Fruit fly (Drosophila melanogaster) whole organism, embryonic: ENCODE measurements around the gene Eig71Ej.

ENCODE experiments used
- Awh ChIP-seq: fragments of 200-800 bp; sonication (Bioruptor generic); IDR thresholded peaks from 2 replicates; pipeline ENCODE4, ENCODE4 v1.3.6; 2022; ENCODE audit warnings: missing biosample characterization, missing genetic modification characterization
- Bgb ChIP-seq: fragments of 200-800 bp; sonication (Bioruptor generic); IDR thresholded peaks from 2 replicates; pipeline ENCODE4 v1.3.6; 2022; ENCODE audit warnings: missing biosample characterization, missing genetic modification characterization; ENCODE audit not compliant: partially characterized antibody
- BtbVII ChIP-seq: fragments of 200-800 bp; sonication (Bioruptor generic); optimal IDR thresholded peaks from 3 replicates; lab custom pipeline; 2017; ENCODE audit warnings: missing biosample characterization, mild to moderate bottlenecking, missing genetic modification characterization
- CG10543 ChIP-seq: fragments of 200-800 bp; sonication (Bioruptor generic); optimal IDR thresholded peaks from 3 replicates; lab custom pipeline; 2017; ENCODE audit warnings: missing biosample characterization, mild to moderate bottlenecking, missing genetic modification characterization, moderate library complexity
- CG10565 ChIP-seq: fragments of 200-800 bp; sonication (Bioruptor generic); optimal IDR thresholded peaks from 3 replicates; lab custom pipeline; 2016; ENCODE audit warnings: missing biosample characterization, mild to moderate bottlenecking, missing genetic modification characterization
- CG11247 ChIP-seq: fragments of 200-800 bp; sonication (Bioruptor generic); IDR thresholded peaks from 2 replicates; pipeline ENCODE4 v1.3.6; 2022; ENCODE audit warnings: missing biosample characterization, missing genetic modification characterization
- CG11456 ChIP-seq: fragments of 200-800 bp; sonication (Bioruptor generic); IDR thresholded peaks from 3 replicates; pipeline ENCODE4 v1.3.6; 2022; ENCODE audit warnings: missing biosample characterization, missing genetic modification characterization
- CG12219 ChIP-seq: fragments of 200-800 bp; sonication (Bioruptor generic); optimal IDR thresholded peaks from 3 replicates; lab custom pipeline; 2018; ENCODE audit warnings: missing biosample characterization, mild to moderate bottlenecking, missing genetic modification characterization
- CG12659 ChIP-seq: fragments of 200-800 bp; sonication (Bioruptor generic); optimal IDR thresholded peaks from 3 replicates; lab custom pipeline; 2017; ENCODE audit warnings: mild to moderate bottlenecking, missing biosample characterization, missing genetic modification reagents, missing genetic modification characterization
- CG13123 ChIP-seq: fragments of 200-800 bp; sonication (Bioruptor generic); optimal IDR thresholded peaks from 2 replicates; lab custom pipeline; 2016; ENCODE audit warnings: missing biosample characterization, missing genetic modification characterization
- CG13424 ChIP-seq: fragments of 200-800 bp; sonication (Bioruptor generic); optimal IDR thresholded peaks from 2 replicates; lab custom pipeline; 2019; ENCODE audit warnings: missing biosample characterization, mild to moderate bottlenecking, missing genetic modification characterization, moderate library complexity
- CG15011 ChIP-seq: fragments of 200-800 bp; sonication (Bioruptor generic); optimal IDR thresholded peaks from 3 replicates; lab custom pipeline; 2018; ENCODE audit warnings: missing biosample characterization, mild to moderate bottlenecking, missing genetic modification characterization
- CG15073 ChIP-seq: fragments of 200-800 bp; sonication (Bioruptor generic); optimal IDR thresholded peaks from 2 replicates; lab custom pipeline; 2016; ENCODE audit warnings: missing biosample characterization, missing genetic modification characterization
- CG2678 ChIP-seq: fragments of 200-800 bp; sonication (Bioruptor generic); optimal IDR thresholded peaks from 3 replicates; lab custom pipeline; 2019; ENCODE audit warnings: missing biosample characterization, mild to moderate bottlenecking, missing genetic modification characterization, moderate library complexity
- CG31441 ChIP-seq: fragments of 200-800 bp; sonication (Bioruptor generic); IDR thresholded peaks from 2 replicates; pipeline ENCODE4 v1.3.6; 2022; ENCODE audit warnings: missing biosample characterization, missing genetic modification characterization
- CG4360 ChIP-seq: fragments of 200-800 bp; sonication (Bioruptor generic); IDR thresholded peaks from 2 replicates; pipeline ENCODE4 v1.3.6; 2022; ENCODE audit warnings: missing biosample characterization, missing genetic modification characterization
- CG7357 ChIP-seq: fragments of 200-800 bp; sonication (Bioruptor generic); IDR thresholded peaks from 3 replicates; pipeline ENCODE4 v1.3.6; 2022; ENCODE audit warnings: missing biosample characterization, missing genetic modification characterization
- CG7786 ChIP-seq: fragments of 200-800 bp; sonication (Bioruptor generic); optimal IDR thresholded peaks from 2 replicates; lab custom pipeline; 2016; ENCODE audit warnings: missing biosample characterization, missing genetic modification characterization
- CG8281 ChIP-seq: fragments of 200-800 bp; sonication (Bioruptor generic); optimal IDR thresholded peaks from 2 replicates; lab custom pipeline; 2018; ENCODE audit warnings: missing biosample characterization, mild to moderate bottlenecking, missing genetic modification characterization, moderate library complexity
- CG8478 ChIP-seq: fragments of >200 bp; optimal IDR thresholded peaks from 2 replicates; lab custom pipeline; 2018
- CG9797 ChIP-seq: fragments of 200-800 bp; sonication (Bioruptor generic); optimal IDR thresholded peaks from 3 replicates; lab custom pipeline; 2018; ENCODE audit warnings: missing biosample characterization, mild to moderate bottlenecking, missing genetic modification characterization
- Dip2 ChIP-seq: fragments of 200-800 bp; sonication (Bioruptor generic); IDR thresholded peaks from 2 replicates; pipeline ENCODE4 v1.3.6; 2022; ENCODE audit warnings: missing biosample characterization, missing genetic modification characterization
- Dip3 ChIP-seq: fragments of 200-800 bp; sonication (Bioruptor generic); optimal IDR thresholded peaks from 3 replicates; lab custom pipeline; 2016; ENCODE audit warnings: missing biosample characterization, missing genetic modification characterization
- Doc2 ChIP-seq: fragments of 200-800 bp; sonication (Bioruptor generic); IDR thresholded peaks from 2 replicates; pipeline ENCODE4 v1.3.6; 2022; ENCODE audit warnings: missing biosample characterization, missing genetic modification characterization
- Dref ChIP-seq: fragments of 200-800 bp; sonication (Bioruptor generic); IDR thresholded peaks from 2 replicates; pipeline ENCODE4 v1.3.6; 2022; ENCODE audit warnings: missing biosample characterization, missing genetic modification characterization
- Hr51 ChIP-seq, 2 experiments: fragments of 200-800 bp; sonication (Bioruptor generic); optimal IDR thresholded peaks; 2 replicates in 1 of 2; 3 replicates in 1 of 2; lab custom pipeline; 2016 to 2018; ENCODE audit warnings: missing biosample characterization in 2 of 2, missing genetic modification characterization in 2 of 2, mild to moderate bottlenecking in 1 of 2, moderate library complexity in 1 of 2
- Max ChIP-seq: fragments of 200-800 bp; sonication (Bioruptor generic); optimal IDR thresholded peaks from 2 replicates; lab custom pipeline; 2016; ENCODE audit warnings: missing biosample characterization, mild to moderate bottlenecking, missing genetic modification characterization
- Myb ChIP-seq: fragments of 200-800 bp; sonication (Bioruptor generic); optimal IDR thresholded peaks from 2 replicates; lab custom pipeline; 2016; ENCODE audit warnings: missing biosample characterization, missing genetic modification characterization
- Ptx1 ChIP-seq: fragments of 200-800 bp; sonication (Bioruptor generic); IDR thresholded peaks from 2 replicates; pipeline ENCODE4 v1.3.6; 2022; ENCODE audit warnings: missing biosample characterization, missing genetic modification characterization
- Sox102F ChIP-seq: fragments of 200-800 bp; sonication (Bioruptor generic); optimal IDR thresholded peaks from 2 replicates; lab custom pipeline; 2018; ENCODE audit warnings: missing biosample characterization, mild to moderate bottlenecking, missing genetic modification characterization, moderate library complexity
- Trl ChIP-seq, 3 experiments: fragments of >200 bp in 2 of 3; fragments of 200-800 bp in 1 of 3; sonication (Bioruptor generic) in 1 of 3; optimal IDR thresholded peaks; 2 replicates in 1 of 3; 3 replicates in 2 of 3; lab custom pipeline; 2016 to 2017; ENCODE audit warnings: missing biosample characterization in 1 of 3, missing genetic modification characterization in 1 of 3
- ab ChIP-seq: fragments of 200-800 bp; sonication (Bioruptor generic); optimal IDR thresholded peaks from 2 replicates; lab custom pipeline; 2016; ENCODE audit warnings: missing biosample characterization, missing genetic modification characterization
- aop ChIP-seq: fragments of 200-800 bp; sonication (Bioruptor generic); IDR thresholded peaks from 2 replicates; pipeline ENCODE4 v1.3.6; 2022; ENCODE audit warnings: missing biosample characterization, missing genetic modification characterization
- ara ChIP-seq: fragments of 200-800 bp; sonication (Bioruptor generic); IDR thresholded peaks from 2 replicates; pipeline ENCODE4 v1.3.6; 2022; ENCODE audit warnings: missing biosample characterization, missing genetic modification characterization
- cad ChIP-seq: fragments of >200 bp; optimal IDR thresholded peaks from 2 replicates; lab custom pipeline; 2017; ENCODE audit warnings: missing biosample characterization, missing genetic modification characterization
- dmrt11E ChIP-seq: fragments of 200-800 bp; sonication (Bioruptor generic); optimal IDR thresholded peaks from 3 replicates; lab custom pipeline; 2018; ENCODE audit warnings: missing biosample characterization, mild to moderate bottlenecking, missing genetic modification characterization, moderate library complexity
- dysf ChIP-seq: fragments of 200-800 bp; sonication (Bioruptor generic); IDR thresholded peaks from 3 replicates; pipeline ENCODE4 v1.3.6; 2022; ENCODE audit warnings: missing biosample characterization, missing genetic modification characterization
- fd96Cb ChIP-seq: fragments of 200-800 bp; sonication (Bioruptor generic); optimal IDR thresholded peaks from 2 replicates; lab custom pipeline; 2018; ENCODE audit warnings: missing biosample characterization, mild to moderate bottlenecking, missing genetic modification characterization, moderate library complexity
- fru ChIP-seq: fragments of >200 bp; optimal IDR thresholded peaks from 2 replicates; lab custom pipeline; 2017
- gsb ChIP-seq: fragments of 200-800 bp; sonication (Bioruptor generic); IDR thresholded peaks from 2 replicates; pipeline ENCODE4 v1.3.6; 2022; ENCODE audit warnings: missing biosample characterization, missing genetic modification characterization
- inv ChIP-seq: fragments of 200-800 bp; sonication (Bioruptor generic); IDR thresholded peaks from 2 replicates; pipeline ENCODE4 v1.3.6; 2022; ENCODE audit warnings: missing biosample characterization, missing genetic modification characterization; ENCODE audit not compliant: partially characterized antibody
- lilli ChIP-seq: fragments of 200-800 bp; sonication (Bioruptor generic); optimal IDR thresholded peaks from 3 replicates; lab custom pipeline; 2016; ENCODE audit warnings: missing biosample characterization, missing genetic modification characterization
- mam ChIP-seq: fragments of 200-800 bp; sonication (Bioruptor generic); optimal IDR thresholded peaks from 3 replicates; lab custom pipeline; 2016; ENCODE audit warnings: missing biosample characterization, missing genetic modification characterization
- mld ChIP-seq: fragments of 200-800 bp; sonication (Bioruptor generic); IDR thresholded peaks from 3 replicates; pipeline ENCODE4 v1.3.6; 2022; ENCODE audit warnings: missing biosample characterization, missing genetic modification characterization; ENCODE audit not compliant: partially characterized antibody
- oc ChIP-seq: fragments of 200-800 bp; sonication (Bioruptor generic); optimal IDR thresholded peaks from 2 replicates; lab custom pipeline; 2018; ENCODE audit warnings: missing biosample characterization, mild to moderate bottlenecking, missing genetic modification characterization, moderate library complexity
- ranshi ChIP-seq: fragments of 200-800 bp; sonication (Bioruptor generic); IDR thresholded peaks from 2 replicates; pipeline ENCODE4 v1.3.6; 2022; ENCODE audit warnings: missing biosample characterization, missing genetic modification characterization
- seq ChIP-seq: fragments of 200-800 bp; sonication (Bioruptor generic); IDR thresholded peaks from 2 replicates; pipeline ENCODE4 v1.3.6; 2022; ENCODE audit warnings: missing biosample characterization, missing genetic modification characterization
- slou ChIP-seq: fragments of 200-800 bp; sonication (Bioruptor generic); optimal IDR thresholded peaks from 3 replicates; lab custom pipeline; 2016; ENCODE audit warnings: missing biosample characterization, missing genetic modification characterization
- tna ChIP-seq: fragments of 200-800 bp; sonication (Bioruptor generic); IDR thresholded peaks from 2 replicates; pipeline ENCODE4 v1.3.6; 2022; ENCODE audit warnings: missing biosample characterization, missing genetic modification characterization; ENCODE audit not compliant: partially characterized antibody
- trem ChIP-seq: fragments of 200-800 bp; optimal IDR thresholded peaks from 3 replicates; lab custom pipeline; 2019; ENCODE audit warnings: missing biosample characterization, mild to moderate bottlenecking, missing genetic modification characterization, moderate library complexity
- z ChIP-seq: fragments of 200-800 bp; sonication (Bioruptor generic); IDR thresholded peaks from 3 replicates; pipeline ENCODE4 v1.3.6; 2022; ENCODE audit warnings: missing biosample characterization, missing genetic modification characterization

The Eig71Ej gene

dm6 chr3L:15704250-15704985 lies 43.6 kb upstream of the Eig71Ej start (continued):
- TF ChIP-seq Dref (no peak), CG15011 (GFP tag; lab: Kevin White, UChicago) (peak; percentile 46), CG13424 (tag; lab: Kevin White, UChicago) (peak; percentile 72), CG10565 (GFP tag; lab: Kevin White, UChicago) (no peak), CG2678 (peak; percentile 80), slou (GFP tag; lab: Kevin White, UChicago) (no peak), CG15073 (no peak), CG10543 (GFP tag; lab: Kevin White, UChicago) (peak; percentile 8), inv (GFP tag; lab: Robert Waterston, UW) (no peak), seq (GFP tag; lab: Robert Waterston, UW) (no peak), Dip3 (GFP tag; lab: Kevin White, UChicago) (no peak), BtbVII (GFP tag; lab: Kevin White, UChicago) (peak; percentile 6), CG8281 (no peak), aop (no peak), CG13123 (GFP tag; lab: Kevin White, UChicago) (no peak), CG8478 (no peak), Doc2 (no peak), CG4360 (GFP tag; lab: Robert Waterston, UW) (no peak), ranshi (GFP tag; lab: Robert Waterston, UW) (no peak), Max (GFP tag; lab: Kevin White, UChicago) (peak; percentile 34), CG12219 (GFP tag; lab: Kevin White, UChicago) (no peak), CG7357 (GFP tag; lab: Robert Waterston, UW) (peak; percentile 41; the same call in 1 of the 3 replicates), Dip2 (GFP tag; lab: Robert Waterston, UW) (no peak), CG7786 (GFP tag; lab: Kevin White, UChicago) (no peak), trem (tag; lab: Kevin White, UChicago) (peak; percentile 51), dmrt11E (tag; lab: Kevin White, UChicago) (peak; percentile 85), oc (tag; lab: Kevin White, UChicago) (no peak), CG11247 (GFP tag; lab: Robert Waterston, UW) (no peak), CG9797 (GFP tag; lab: Kevin White, UChicago) (no peak), CG31441 (GFP tag; lab: Robert Waterston, UW) (peak; percentile 77), lilli (GFP tag; lab: Kevin White, UChicago) (peak; percentile 25), mld (GFP tag; lab: Robert Waterston, UW) (no peak), CG11456 (no peak), ara (GFP tag; lab: Robert Waterston, UW) (no peak), Trl (optimal IDR thresholded peaks at IDR 0.05; lab: Kevin White, UChicago) (no peak), Trl (GFP tag; optimal IDR thresholded peaks at IDR 0.05; lab: Kevin White, UChicago) (no peak), Hr51 (GFP tag; optimal IDR thresholded peaks at IDR 0.05; lab: Kevin White, UChicago) (peak in 1 of 2 experiments; percentile 73), Sox102F (peak; percentile 71), CG12659 (GFP tag; lab: Kevin White, UChicago) (peak; percentile 47), dysf (peak; percentile 21; the same call in 1 of the 3 replicates), fd96Cb (tag; lab: Kevin White, UChicago) (peak; percentile 73), Ptx1 (GFP tag; lab: Robert Waterston, UW) (peak; percentile 43), tna (GFP tag; lab: Robert Waterston, UW) (no peak), Bgb (GFP tag; lab: Robert Waterston, UW) (no peak), Myb (GFP tag; lab: Kevin White, UChicago) (no peak), gsb (GFP tag; lab: Robert Waterston, UW) (no peak), cad (no peak), Awh (GFP tag; lab: Robert Waterston, UW) (no peak), fru (lab: Kevin White, UChicago) (no peak), mam (GFP tag; lab: Kevin White, UChicago) (no peak), z (GFP tag; lab: Robert Waterston, UW) (no peak), ab (GFP tag; lab: Kevin White, UChicago) (no peak)
